Fruit fly (Drosophila melanogaster) whole organism, embryonic: ENCODE measurements around the gene IntS10.

ENCODE experiments used
- Antp ChIP-seq: fragments of 200-800 bp; sonication (Bioruptor generic); optimal IDR thresholded peaks from 3 replicates; lab custom pipeline; 2016; ENCODE audit warnings: missing biosample characterization, missing genetic modification characterization
- Asciz ChIP-seq: fragments of 200-800 bp; sonication (Bioruptor generic); optimal IDR thresholded peaks from 2 replicates; lab custom pipeline; 2017; ENCODE audit warnings: missing biosample characterization, mild to moderate bottlenecking, missing genetic modification characterization, missing genetic modification reagents
- Atf-2 ChIP-seq: fragments of 200-800 bp; sonication (Bioruptor generic); optimal IDR thresholded peaks from 2 replicates; lab custom pipeline; 2016; ENCODE audit warnings: missing biosample characterization, missing genetic modification characterization
- CG10274 ChIP-seq: fragments of 200-800 bp; sonication (Bioruptor generic); optimal IDR thresholded peaks from 3 replicates; lab custom pipeline; 2017; ENCODE audit warnings: missing biosample characterization, mild to moderate bottlenecking, missing genetic modification characterization
- CG10321 ChIP-seq: fragments of 200-800 bp; sonication (Bioruptor generic); IDR thresholded peaks from 2 replicates; pipeline ENCODE4 v1.3.6; 2022; ENCODE audit warnings: missing biosample characterization, missing genetic modification characterization
- CG10543 ChIP-seq: fragments of 200-800 bp; sonication (Bioruptor generic); optimal IDR thresholded peaks from 3 replicates; lab custom pipeline; 2017; ENCODE audit warnings: missing biosample characterization, mild to moderate bottlenecking, missing genetic modification characterization, moderate library complexity
- CG12071 ChIP-seq: fragments of 200-800 bp; sonication (Bioruptor generic); optimal IDR thresholded peaks from 3 replicates; lab custom pipeline; 2018; ENCODE audit warnings: missing biosample characterization, mild to moderate bottlenecking, missing genetic modification characterization
- CG12104 ChIP-seq: fragments of 200-800 bp; sonication (Bioruptor generic); optimal IDR thresholded peaks from 3 replicates; lab custom pipeline; 2016; ENCODE audit warnings: missing biosample characterization, missing genetic modification characterization
- CG12219 ChIP-seq: fragments of 200-800 bp; sonication (Bioruptor generic); optimal IDR thresholded peaks from 3 replicates; lab custom pipeline; 2018; ENCODE audit warnings: missing biosample characterization, mild to moderate bottlenecking, missing genetic modification characterization
- CG12391 ChIP-seq: fragments of 200-800 bp; sonication (Bioruptor generic); optimal IDR thresholded peaks from 3 replicates; lab custom pipeline; 2018; ENCODE audit warnings: missing biosample characterization, mild to moderate bottlenecking, missing genetic modification characterization, moderate library complexity
- CG12769 ChIP-seq: fragments of 200-800 bp; sonication (Bioruptor generic); optimal IDR thresholded peaks from 2 replicates; lab custom pipeline; 2019; ENCODE audit warnings: missing biosample characterization, mild to moderate bottlenecking, missing genetic modification characterization, moderate library complexity
- CG12942 ChIP-seq: fragments of 200-800 bp; sonication (Bioruptor generic); optimal IDR thresholded peaks from 3 replicates; lab custom pipeline; 2016; ENCODE audit warnings: missing biosample characterization, missing genetic modification characterization
- CG13624 ChIP-seq: fragments of 200-800 bp; sonication (Bioruptor generic); optimal IDR thresholded peaks from 2 replicates; lab custom pipeline; 2016; ENCODE audit warnings: missing biosample characterization, missing genetic modification characterization
- CG2129 ChIP-seq: fragments of 200-800 bp; sonication (Bioruptor generic); IDR thresholded peaks from 2 replicates; pipeline ENCODE4 v1.3.6; 2022; ENCODE audit warnings: missing biosample characterization, missing genetic modification characterization; ENCODE audit not compliant: partially characterized antibody
- CG32772 ChIP-seq: fragments of 200-800 bp; sonication (Bioruptor generic); IDR thresholded peaks from 2 replicates; pipeline ENCODE4 v1.3.6; 2022; ENCODE audit warnings: missing biosample characterization, missing genetic modification characterization
- CG3838 ChIP-seq: fragments of 200-800 bp; sonication (Bioruptor generic); optimal IDR thresholded peaks from 3 replicates; lab custom pipeline; 2016; ENCODE audit warnings: missing biosample characterization, missing genetic modification characterization
- CG6854 ChIP-seq: fragments of 200-800 bp; sonication (Bioruptor generic); optimal IDR thresholded peaks from 3 replicates; lab custom pipeline; 2017; ENCODE audit warnings: missing biosample characterization, mild to moderate bottlenecking, missing genetic modification characterization
- CG7987 ChIP-seq: fragments of 200-800 bp; sonication (Bioruptor generic); optimal IDR thresholded peaks from 2 replicates; lab custom pipeline; 2018; ENCODE audit warnings: missing biosample characterization, mild to moderate bottlenecking, missing genetic modification characterization, moderate library complexity
- CG8765 ChIP-seq: fragments of 200-800 bp; sonication (Bioruptor generic); IDR thresholded peaks from 2 replicates; pipeline ENCODE4 v1.3.6; 2022; ENCODE audit warnings: missing biosample characterization, missing genetic modification characterization
- Chrac-16 ChIP-seq: fragments of 200-800 bp; sonication (Bioruptor generic); optimal IDR thresholded peaks from 3 replicates; lab custom pipeline; 2016; ENCODE audit warnings: missing biosample characterization, missing genetic modification characterization
- Dfd ChIP-seq, 2 experiments: fragments of >200 bp; optimal IDR thresholded peaks; 2 replicates each; lab custom pipeline; 2017; ENCODE audit warnings: missing biosample characterization in 2 of 2, missing genetic modification characterization in 2 of 2
- Fer1 ChIP-seq: fragments of 200-800 bp; sonication (Bioruptor generic); optimal IDR thresholded peaks from 2 replicates; lab custom pipeline; 2017; ENCODE audit warnings: missing biosample characterization, mild to moderate bottlenecking, missing genetic modification characterization
- Fer2 ChIP-seq: fragments of 200-800 bp; sonication (Bioruptor generic); optimal IDR thresholded peaks from 2 replicates; lab custom pipeline; 2018; ENCODE audit warnings: missing biosample characterization, mild to moderate bottlenecking, missing genetic modification characterization, moderate library complexity
- Fer3 ChIP-seq: fragments of 200-800 bp; sonication (Bioruptor generic); optimal IDR thresholded peaks from 2 replicates; lab custom pipeline; 2018; ENCODE audit warnings: missing biosample characterization, mild to moderate bottlenecking, missing genetic modification characterization, moderate library complexity
- Hey ChIP-seq: fragments of 200-800 bp; sonication (Bioruptor generic); optimal IDR thresholded peaks from 3 replicates; lab custom pipeline; 2018; ENCODE audit warnings: missing biosample characterization, mild to moderate bottlenecking, missing genetic modification characterization
- Hmx ChIP-seq: fragments of 200-800 bp; sonication (Bioruptor generic); optimal IDR thresholded peaks from 2 replicates; lab custom pipeline; 2016; ENCODE audit warnings: missing biosample characterization, missing genetic modification characterization
- NFAT ChIP-seq: fragments of 200-800 bp; sonication (Bioruptor generic); IDR thresholded peaks from 2 replicates; pipeline ENCODE4 v1.3.6; 2022; ENCODE audit warnings: missing biosample characterization, missing genetic modification characterization
- Nf-YA ChIP-seq: fragments of 200-800 bp; sonication (Bioruptor generic); IDR thresholded peaks from 2 replicates; pipeline ENCODE4 v1.3.6; 2022; ENCODE audit warnings: missing biosample characterization, missing genetic modification characterization
- NfI ChIP-seq: fragments of 200-800 bp; sonication (Bioruptor generic); optimal IDR thresholded peaks from 3 replicates; lab custom pipeline; 2018; ENCODE audit warnings: missing biosample characterization, mild to moderate bottlenecking, missing genetic modification characterization, moderate library complexity
- Opbp ChIP-seq: fragments of 200-800 bp; sonication (Bioruptor generic); IDR thresholded peaks from 3 replicates; pipeline ENCODE4 v1.3.6; 2022; ENCODE audit warnings: missing biosample characterization, missing genetic modification characterization; ENCODE audit not compliant: partially characterized antibody
- Rx ChIP-seq: fragments of 200-800 bp; sonication (Bioruptor generic); IDR thresholded peaks from 2 replicates; pipeline ENCODE4 v1.3.6; 2022; ENCODE audit warnings: missing biosample characterization, missing genetic modification characterization
- ara ChIP-seq: fragments of 200-800 bp; sonication (Bioruptor generic); IDR thresholded peaks from 2 replicates; pipeline ENCODE4 v1.3.6; 2022; ENCODE audit warnings: missing biosample characterization, missing genetic modification characterization
- ato ChIP-seq: fragments of 200-800 bp; sonication (Bioruptor generic); IDR thresholded peaks from 2 replicates; pipeline ENCODE4 v1.3.6; 2022; ENCODE audit warnings: missing biosample characterization, missing genetic modification characterization; ENCODE audit not compliant: partially characterized antibody
- bbx ChIP-seq: fragments of 200-800 bp; sonication (Bioruptor generic); IDR thresholded peaks from 2 replicates; pipeline ENCODE4 v1.3.6; 2022; ENCODE audit warnings: missing biosample characterization, missing genetic modification characterization; ENCODE audit not compliant: partially characterized antibody
- bigmax ChIP-seq: fragments of 200-800 bp; sonication (Bioruptor generic); optimal IDR thresholded peaks from 2 replicates; lab custom pipeline; 2018; ENCODE audit warnings: missing biosample characterization, mild to moderate bottlenecking, missing genetic modification characterization
- cg ChIP-seq: fragments of 200-800 bp; sonication (Bioruptor generic); optimal IDR thresholded peaks from 3 replicates; lab custom pipeline; 2019; ENCODE audit warnings: missing biosample characterization, mild to moderate bottlenecking, missing genetic modification characterization, moderate library complexity
- ci ChIP-seq: fragments of 200-800 bp; sonication (Bioruptor generic); IDR thresholded peaks from 3 replicates; pipeline ENCODE4 v1.3.6; 2022; ENCODE audit warnings: missing biosample characterization, missing genetic modification characterization
- cwo ChIP-seq: fragments of 200-800 bp; sonication (Bioruptor generic); optimal IDR thresholded peaks from 3 replicates; lab custom pipeline; 2017; ENCODE audit warnings: missing biosample characterization, missing genetic modification characterization, mild to moderate bottlenecking, moderate library complexity, missing genetic modification reagents
- dati ChIP-seq: fragments of 200-800 bp; sonication (Bioruptor generic); IDR thresholded peaks from 2 replicates; pipeline ENCODE4 v1.3.6; 2022; ENCODE audit warnings: missing biosample characterization, missing genetic modification characterization
- ftz-f1 ChIP-seq: fragments of 200-800 bp; sonication (Bioruptor generic); optimal IDR thresholded peaks from 2 replicates; lab custom pipeline; 2016; ENCODE audit warnings: missing biosample characterization, missing genetic modification characterization
- gsb ChIP-seq: fragments of 200-800 bp; sonication (Bioruptor generic); IDR thresholded peaks from 2 replicates; pipeline ENCODE4 v1.3.6; 2022; ENCODE audit warnings: missing biosample characterization, missing genetic modification characterization
- inv ChIP-seq: fragments of 200-800 bp; sonication (Bioruptor generic); IDR thresholded peaks from 2 replicates; pipeline ENCODE4 v1.3.6; 2022; ENCODE audit warnings: missing biosample characterization, missing genetic modification characterization; ENCODE audit not compliant: partially characterized antibody
- lov ChIP-seq, 2 experiments: fragments of 200-800 bp in 1 of 2; fragments of >200 bp in 1 of 2; sonication (Bioruptor generic) in 1 of 2; IDR thresholded peaks in 1 of 2; optimal IDR thresholded peaks in 1 of 2; 2 replicates in 1 of 2; 3 replicates in 1 of 2; pipeline versions ENCODE4 v1.3.6 to Lab custom; 2017 to 2022; ENCODE audit warnings: missing biosample characterization in 1 of 2, missing genetic modification characterization in 1 of 2
- nmo ChIP-seq: fragments of 200-800 bp; sonication (Bioruptor generic); optimal IDR thresholded peaks from 2 replicates; lab custom pipeline; 2018; ENCODE audit warnings: missing biosample characterization, mild to moderate bottlenecking, missing genetic modification characterization, moderate library complexity
- phol ChIP-seq: fragments of 200-800 bp; sonication (Bioruptor generic); optimal IDR thresholded peaks from 3 replicates; lab custom pipeline; 2018; ENCODE audit warnings: missing biosample characterization, mild to moderate bottlenecking, missing genetic modification characterization, moderate library complexity
- seq ChIP-seq: fragments of 200-800 bp; sonication (Bioruptor generic); IDR thresholded peaks from 2 replicates; pipeline ENCODE4 v1.3.6; 2022; ENCODE audit warnings: missing biosample characterization, missing genetic modification characterization
- sim ChIP-seq: fragments of 200-800 bp; sonication (Bioruptor generic); IDR thresholded peaks from 2 replicates; pipeline ENCODE4 v1.3.6; 2022; ENCODE audit warnings: missing biosample characterization, missing genetic modification characterization
- stwl ChIP-seq: fragments of 200-800 bp; sonication (Bioruptor generic); optimal IDR thresholded peaks from 3 replicates; lab custom pipeline; 2018; ENCODE audit warnings: missing biosample characterization, mild to moderate bottlenecking, missing genetic modification characterization, moderate library complexity
- unc-4 ChIP-seq: fragments of 200-800 bp; sonication (Bioruptor generic); IDR thresholded peaks from 2 replicates; pipeline ENCODE4 v1.3.6; 2022; ENCODE audit warnings: missing biosample characterization, missing genetic modification characterization; ENCODE audit not compliant: partially characterized antibody

Gene IntS10

DNA sequence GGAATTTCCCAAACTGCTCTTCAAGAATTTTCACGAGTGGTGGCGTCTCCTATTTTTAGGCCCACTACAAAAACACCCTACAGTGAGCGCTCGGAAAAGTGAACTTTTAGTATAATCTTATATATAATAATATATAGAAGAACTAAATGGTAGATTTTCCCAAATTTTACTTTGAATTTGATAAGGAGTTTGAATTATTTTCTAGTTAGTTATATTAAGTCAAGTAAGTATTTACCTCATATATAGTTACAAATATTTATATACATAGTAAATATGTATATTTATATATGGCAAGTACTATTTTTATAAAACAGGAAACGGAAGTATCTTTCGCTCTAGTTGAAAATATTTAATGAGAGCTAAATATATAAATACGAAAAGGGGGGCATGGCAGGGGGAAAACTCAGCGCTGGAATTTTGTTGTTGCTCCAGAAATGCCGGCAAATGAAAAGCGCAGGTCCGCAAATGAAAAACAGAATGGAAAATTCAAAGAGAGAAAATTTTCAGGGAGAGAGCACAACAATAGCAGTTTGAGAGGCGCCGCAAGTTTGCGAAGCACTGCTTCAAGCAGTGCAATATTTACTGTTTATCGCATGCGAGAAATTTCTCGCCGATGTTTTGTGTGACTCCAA is 17.6 kb upstream of the IntS10 start (continued):
- peak; percentile 5 for TF ChIP-seq CG12219
- no peak for TF ChIP-seq Hey (tag; lab: Kevin White, UChicago)
- TF ChIP-seq Hmx (GFP tag; lab: Kevin White, UChicago): no peak
- peak; percentile 69 for TF ChIP-seq stwl (tag; lab: Kevin White, UChicago)
- TF ChIP-seq CG32772 (GFP tag; lab: Robert Waterston, UW): no peak
- no peak for TF ChIP-seq Nf-YA (GFP tag; lab: Robert Waterston, UW)
- no peak for TF ChIP-seq Antp (GFP tag; lab: Kevin White, UChicago)
- TF ChIP-seq ara (GFP tag; lab: Robert Waterston, UW): no peak
- no peak for TF ChIP-seq CG2129 (GFP tag; lab: Robert Waterston, UW)
- no peak for TF ChIP-seq Fer2 (tag; lab: Kevin White, UChicago)
- peak; percentile 36; the same call in 1 of the 2 replicates for TF ChIP-seq inv (GFP tag; lab: Robert Waterston, UW)
- TF ChIP-seq ci (GFP tag; lab: Robert Waterston, UW): peak; percentile 69
- peak; percentile 61; the same call in 1 of the 2 replicates for TF ChIP-seq ato (GFP tag; lab: Robert Waterston, UW)
- peak; percentile 20 for TF ChIP-seq nmo (GFP tag; lab: Kevin White, UChicago)
- TF ChIP-seq sim: no peak
- peak; percentile 11 for TF ChIP-seq cwo (GFP tag; lab: Kevin White, UChicago)
- TF ChIP-seq NfI: peak; percentile 52
- no peak for TF ChIP-seq CG8765 (GFP tag; lab: Robert Waterston, UW)
- no peak for TF ChIP-seq cg (GFP tag; lab: Kevin White, UChicago)
- TF ChIP-seq seq (GFP tag; lab: Robert Waterston, UW): no peak
- TF ChIP-seq CG12942: no peak
- TF ChIP-seq Fer1 (GFP tag; lab: Kevin White, UChicago): peak; percentile 8
- TF ChIP-seq Chrac-16: no peak
- no peak for TF ChIP-seq CG10321 (GFP tag; lab: Robert Waterston, UW)
- peak; percentile 7 for TF ChIP-seq Fer3 (tag; lab: Kevin White, UChicago)
- TF ChIP-seq gsb (GFP tag; lab: Robert Waterston, UW): no peak
- peak; percentile 0 for TF ChIP-seq CG12071
- TF ChIP-seq Atf-2 (GFP tag; lab: Kevin White, UChicago): no peak
- peak; percentile 16 for TF ChIP-seq phol
- peak; percentile 42 for TF ChIP-seq Asciz
- peak; percentile 67; the same call in 1 of the 2 replicates for TF ChIP-seq NFAT (GFP tag; lab: Robert Waterston, UW)
- no peak for TF ChIP-seq lov (optimal IDR thresholded peaks at IDR 0.05; lab: Kevin White, UChicago)
- TF ChIP-seq lov (GFP tag; IDR thresholded peaks at IDR 0.05; lab: Robert Waterston, UW): no peak
- no peak for TF ChIP-seq Dfd (GFP tag; optimal IDR thresholded peaks at IDR 0.05; lab: Kevin White, UChicago)
- no peak for TF ChIP-seq bigmax (GFP tag; lab: Kevin White, UChicago)
- TF ChIP-seq ftz-f1: no peak
- no peak for TF ChIP-seq CG12104 (GFP tag; lab: Kevin White, UChicago)
- TF ChIP-seq CG10543 (GFP tag; lab: Kevin White, UChicago): peak; percentile 45
- peak; percentile 78 for TF ChIP-seq bbx (GFP tag; lab: Robert Waterston, UW)
- no peak for TF ChIP-seq CG13624 (GFP tag; lab: Kevin White, UChicago)
- peak; percentile 83 for TF ChIP-seq CG6854 (GFP tag; lab: Kevin White, UChicago)
- no peak for TF ChIP-seq CG10274 (GFP tag; lab: Kevin White, UChicago)
- no peak for TF ChIP-seq CG7987 (GFP tag; lab: Kevin White, UChicago)
- peak; percentile 12; the same call in 1 of the 2 replicates for TF ChIP-seq Rx (GFP tag; lab: Robert Waterston, UW)
- peak; percentile 49 for TF ChIP-seq CG12769 (tag; lab: Kevin White, UChicago)
- TF ChIP-seq Opbp (GFP tag; lab: Robert Waterston, UW): peak; percentile 79
- no peak for TF ChIP-seq dati (GFP tag; lab: Robert Waterston, UW)
- no peak for TF ChIP-seq CG3838 (GFP tag; lab: Kevin White, UChicago)
- TF ChIP-seq unc-4 (GFP tag; lab: Robert Waterston, UW): peak; percentile 54
- TF ChIP-seq CG12391 (tag; lab: Kevin White, UChicago): peak; percentile 46
